Fruit fly (Drosophila melanogaster): Measurements from ENCODE around the gene CG42266.

The CG42266 gene

dm6 chr2L:16288393-16288731, 51.8 kb downstream of the CG42266 start:
- TF ChIP-seq Myc (optimal IDR thresholded peaks at IDR 0.05), result no peak
- TF ChIP-seq sv (GFP tag; optimal IDR thresholded peaks at IDR 0.05), result no peak
- no peak for TF ChIP-seq GATAd (GFP tag; optimal IDR thresholded peaks at IDR 0.05)
- TF ChIP-seq rgr (GFP tag; optimal IDR thresholded peaks at IDR 0.05), result no peak
- TF ChIP-seq tai (GFP tag; optimal IDR thresholded peaks at IDR 0.05), result no peak
- no peak for TF ChIP-seq brk (GFP tag; optimal IDR thresholded peaks at IDR 0.05)
- no peak for TF ChIP-seq Mio (GFP tag; optimal IDR thresholded peaks at IDR 0.05)
- no peak for TF ChIP-seq Abd-B (GFP tag; optimal IDR thresholded peaks at IDR 0.05)
- TF ChIP-seq dmrt93B (GFP tag; optimal IDR thresholded peaks at IDR 0.05), result no peak
- TF ChIP-seq dsf (GFP tag; optimal IDR thresholded peaks at IDR 0.05; ENCODE audit: borderline replicate concordance), result no peak
- TF ChIP-seq OdsH (GFP tag; optimal IDR thresholded peaks at IDR 0.05), result no peak
- TF ChIP-seq Sp1 (GFP tag; optimal IDR thresholded peaks at IDR 0.05), result no peak
- TF ChIP-seq N (GFP tag; optimal IDR thresholded peaks at IDR 0.05), result no peak
- TF ChIP-seq Hnf4 (GFP tag; optimal IDR thresholded peaks at IDR 0.05), result no peak
- TF ChIP-seq pan (optimal IDR thresholded peaks at IDR 0.05), result no peak
- no peak for TF ChIP-seq Hr83 (GFP tag; optimal IDR thresholded peaks at IDR 0.05; ENCODE audit: poor library complexity, severe bottlenecking)
- no peak for TF ChIP-seq Vsx2 (GFP tag; optimal IDR thresholded peaks at IDR 0.05; ENCODE audit: partially characterized antibody)
- TF ChIP-seq sage (GFP tag; optimal IDR thresholded peaks at IDR 0.05), result no peak
- TF ChIP-seq Dif (GFP tag; optimal IDR thresholded peaks at IDR 0.05; ENCODE audit: partially characterized antibody), result no peak
- TF ChIP-seq woc (GFP tag; optimal IDR thresholded peaks at IDR 0.05), result no peak
